Worm (Caenorhabditis elegans): ENCODE measurements around the gene T13H5.8.

DNA sequence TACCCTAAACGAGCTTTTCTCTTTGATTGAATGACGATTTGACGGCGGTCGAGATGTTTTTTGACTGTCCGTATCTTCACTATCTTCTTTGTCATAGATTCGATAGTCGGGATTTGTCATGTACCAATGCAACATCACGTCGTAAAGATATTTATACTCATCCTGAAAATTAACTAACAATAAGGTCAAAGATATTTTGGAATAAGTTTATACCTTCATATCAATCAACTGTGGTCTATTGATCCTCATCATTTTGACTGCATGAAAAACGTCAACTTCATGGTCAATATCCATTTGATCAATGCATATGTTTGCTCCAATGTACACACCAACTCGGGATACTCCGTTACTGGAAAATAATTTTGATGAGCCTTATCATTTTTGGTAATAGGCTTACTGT, 30.2 kb upstream of the T13H5.8 start:
- TF ChIP-seq dao-5 (tag; optimal IDR thresholded peaks at IDR 0.05) (no peak), him-1 (tag; optimal IDR thresholded peaks at IDR 0.05) (no peak)

Data from whole organism, L4/young adult.